Worm (Caenorhabditis elegans): ENCODE results near the gene memb-2.

- TF ChIP-seq flt-1 (GFP tag; IDR thresholded peaks at IDR 0.05) (no peak), ztf-23 (GFP tag; IDR thresholded peaks at IDR 0.05) (no peak), ref-1 (GFP tag; conservative IDR thresholded peaks at IDR 0.05) (no peak), med-1 (GFP tag; optimal IDR thresholded peaks at IDR 0.05; ENCODE audit: insufficient read depth) (no peak), T22C8.4 (GFP tag; IDR thresholded peaks at IDR 0.05) (no peak), klf-2 (GFP tag; conservative IDR thresholded peaks at IDR 0.05) (no peak), ztf-29 (GFP tag; IDR thresholded peaks at IDR 0.05) (no peak), cog-1 (tag; optimal IDR thresholded peaks at IDR 0.05) (no peak), tab-1 (GFP tag; IDR thresholded peaks at IDR 0.05) (no peak)
Observed at ce11 chrV:5644171-5644570, 24.2 kb upstream of the memb-2 start, which contains the start of gene srx-117.

Measured in whole organism, midembryonic.